Fruit fly (Drosophila melanogaster) whole organism, prepupa: ENCODE data around the gene COX7A.

Experiments used
- Blimp-1 ChIP-seq: fragments of 200-800 bp; sonication (Bioruptor generic); optimal IDR thresholded peaks from 3 replicates; lab custom pipeline; 2017; ENCODE audit warnings: missing biosample characterization, missing genetic modification characterization, mild to moderate bottlenecking, moderate library complexity, missing genetic modification reagents
- CG10669 ChIP-seq: fragments of 200-800 bp; sonication (Bioruptor generic); optimal IDR thresholded peaks from 3 replicates; lab custom pipeline; 2018; ENCODE audit warnings: missing biosample characterization, mild to moderate bottlenecking, missing genetic modification characterization, moderate library complexity
- CG11294 ChIP-seq: fragments of 200-800 bp; sonication (Bioruptor generic); IDR thresholded peaks from 2 replicates; pipeline ENCODE4 v1.3.6; 2022; ENCODE audit warnings: missing biosample characterization, missing genetic modification characterization
- CG11762 ChIP-seq: fragments of 200-800 bp; sonication (Bioruptor generic); optimal IDR thresholded peaks from 3 replicates; lab custom pipeline; 2016; ENCODE audit warnings: missing biosample characterization, missing genetic modification characterization; ENCODE audit not compliant: insufficient read depth
- CG11902 ChIP-seq: fragments of 200-800 bp; sonication (Bioruptor generic); optimal IDR thresholded peaks from 3 replicates; lab custom pipeline; 2016; ENCODE audit warnings: missing biosample characterization, missing genetic modification characterization
- CG1621 ChIP-seq: fragments of 200-800 bp; sonication (Bioruptor generic); optimal IDR thresholded peaks from 3 replicates; lab custom pipeline; 2018; ENCODE audit warnings: missing biosample characterization, mild to moderate bottlenecking, missing genetic modification characterization
- CG16779 ChIP-seq: fragments of 200-800 bp; sonication (Bioruptor generic); optimal IDR thresholded peaks from 3 replicates; lab custom pipeline; 2017; ENCODE audit warnings: missing biosample characterization, mild to moderate bottlenecking, missing genetic modification characterization
- CG3032 ChIP-seq: fragments of 200-800 bp; optimal IDR thresholded peaks from 2 replicates; lab custom pipeline; 2019; ENCODE audit warnings: missing biosample characterization, mild to moderate bottlenecking, missing genetic modification characterization, moderate library complexity
- CG31627 ChIP-seq: fragments of 200-800 bp; sonication (Bioruptor generic); optimal IDR thresholded peaks from 3 replicates; lab custom pipeline; 2016; ENCODE audit warnings: missing biosample characterization, missing genetic modification characterization
- CG32006 ChIP-seq: fragments of 200-800 bp; sonication (Bioruptor generic); optimal IDR thresholded peaks from 3 replicates; lab custom pipeline; 2017; ENCODE audit warnings: missing biosample characterization, mild to moderate bottlenecking, missing genetic modification characterization
- CG34406 ChIP-seq: fragments of 200-800 bp; sonication (Bioruptor generic); optimal IDR thresholded peaks from 3 replicates; lab custom pipeline; 2016; ENCODE audit warnings: missing biosample characterization, missing genetic modification characterization
- CG3919 ChIP-seq: fragments of 200-800 bp; sonication (Bioruptor generic); optimal IDR thresholded peaks from 3 replicates; lab custom pipeline; 2016; ENCODE audit warnings: missing biosample characterization, missing genetic modification characterization
- CG4318 ChIP-seq: fragments of 200-800 bp; sonication (Bioruptor generic); optimal IDR thresholded peaks from 3 replicates; lab custom pipeline; 2017; ENCODE audit warnings: missing biosample characterization, mild to moderate bottlenecking, missing genetic modification characterization
- CG6276 ChIP-seq: fragments of 200-800 bp; sonication (Bioruptor generic); optimal IDR thresholded peaks from 2 replicates; lab custom pipeline; 2017; ENCODE audit warnings: missing biosample characterization, mild to moderate bottlenecking, missing genetic modification characterization
- CG6854 ChIP-seq: fragments of 200-800 bp; sonication (Bioruptor generic); optimal IDR thresholded peaks from 2 replicates; lab custom pipeline; 2017; ENCODE audit warnings: missing biosample characterization, mild to moderate bottlenecking, missing genetic modification characterization
- CG7368 ChIP-seq: fragments of 200-800 bp; sonication (Bioruptor generic); optimal IDR thresholded peaks from 3 replicates; lab custom pipeline; 2016; ENCODE audit warnings: missing biosample characterization, missing genetic modification characterization
- CG8119 ChIP-seq: fragments of 200-800 bp; sonication (Bioruptor generic); IDR thresholded peaks from 3 replicates; pipeline ENCODE4 v1.3.6; 2022; ENCODE audit warnings: missing biosample characterization, missing genetic modification characterization
- CG8319 ChIP-seq: fragments of 200-800 bp; sonication (Bioruptor generic); optimal IDR thresholded peaks from 3 replicates; lab custom pipeline; 2016; ENCODE audit warnings: missing biosample characterization, missing genetic modification characterization
- CG8632 ChIP-seq: fragments of 200-800 bp; sonication (Bioruptor generic); optimal IDR thresholded peaks from 3 replicates; lab custom pipeline; 2016; ENCODE audit warnings: missing biosample characterization, missing genetic modification characterization
- Eip75B ChIP-seq: fragments of 200-800 bp; sonication (Bioruptor generic); optimal IDR thresholded peaks from 3 replicates; lab custom pipeline; 2016; ENCODE audit warnings: missing biosample characterization, missing genetic modification characterization
- Eip78C ChIP-seq: fragments of 200-800 bp; sonication (Bioruptor generic); peaks from one replicate; lab custom pipeline; 2016; ENCODE audit warnings: missing biosample characterization, missing genetic modification characterization
- Eip93F ChIP-seq: fragments of 200-800 bp; sonication (Bioruptor generic); optimal IDR thresholded peaks from 2 replicates; lab custom pipeline; 2016; ENCODE audit warnings: missing biosample characterization, mild to moderate bottlenecking, missing genetic modification characterization
- Ets21C ChIP-seq: fragments of 200-800 bp; sonication (Bioruptor generic); optimal IDR thresholded peaks from 3 replicates; lab custom pipeline; 2016; ENCODE audit warnings: missing biosample characterization, missing genetic modification characterization
- Ets96B ChIP-seq: fragments of 200-800 bp; optimal IDR thresholded peaks from 2 replicates; lab custom pipeline; 2019; ENCODE audit warnings: missing biosample characterization, mild to moderate bottlenecking, missing genetic modification characterization, moderate library complexity
- Gug ChIP-seq: fragments of 200-800 bp; sonication (Bioruptor generic); IDR thresholded peaks from 2 replicates; pipeline ENCODE4 v1.3.6; 2022; ENCODE audit warnings: missing biosample characterization, missing genetic modification characterization
- Hr38 ChIP-seq: sonication (Bioruptor generic); optimal IDR thresholded peaks from 2 replicates; lab custom pipeline; 2016; ENCODE audit warnings: missing biosample characterization, missing genetic modification characterization
- Hr39 ChIP-seq: fragments of 200-800 bp; sonication (Bioruptor generic); optimal IDR thresholded peaks from 2 replicates; lab custom pipeline; 2016; ENCODE audit warnings: missing biosample characterization, missing genetic modification characterization
- Hr4 ChIP-seq: fragments of 200-800 bp; sonication (Bioruptor generic); optimal IDR thresholded peaks from 3 replicates; lab custom pipeline; 2016; ENCODE audit warnings: missing biosample characterization, missing genetic modification characterization
- Lpt ChIP-seq: fragments of 200-800 bp; sonication (Bioruptor generic); optimal IDR thresholded peaks from 3 replicates; lab custom pipeline; 2016; ENCODE audit warnings: missing biosample characterization, missing genetic modification characterization
- Met ChIP-seq: fragments of 200-800 bp; sonication (Bioruptor generic); optimal IDR thresholded peaks from 3 replicates; lab custom pipeline; 2016; ENCODE audit warnings: missing biosample characterization, missing genetic modification characterization
- OdsH ChIP-seq: fragments of 200-800 bp; sonication (Bioruptor generic); optimal IDR thresholded peaks from 3 replicates; lab custom pipeline; 2016; ENCODE audit warnings: missing biosample characterization, missing genetic modification characterization
- Smox ChIP-seq: fragments of 200-800 bp; sonication (Bioruptor generic); optimal IDR thresholded peaks from 3 replicates; lab custom pipeline; 2016; ENCODE audit warnings: missing biosample characterization, missing genetic modification characterization
- Sox14 ChIP-seq: fragments of 200-800 bp; sonication (Bioruptor generic); optimal IDR thresholded peaks from 3 replicates; lab custom pipeline; 2016; ENCODE audit warnings: missing biosample characterization, missing genetic modification characterization
- Sox15 ChIP-seq: fragments of 200-800 bp; sonication (Bioruptor generic); optimal IDR thresholded peaks from 3 replicates; lab custom pipeline; 2016; ENCODE audit warnings: missing biosample characterization, missing genetic modification characterization
- achi ChIP-seq: fragments of 200-800 bp; sonication (Bioruptor generic); optimal IDR thresholded peaks from 3 replicates; lab custom pipeline; 2016; ENCODE audit warnings: missing biosample characterization, missing genetic modification characterization
- acj6 ChIP-seq: fragments of 200-800 bp; sonication (Bioruptor generic); optimal IDR thresholded peaks from 3 replicates; lab custom pipeline; 2016; ENCODE audit warnings: missing biosample characterization, missing genetic modification characterization
- cyc ChIP-seq: fragments of 200-800 bp; sonication (Bioruptor generic); optimal IDR thresholded peaks from 3 replicates; lab custom pipeline; 2016; ENCODE audit warnings: missing biosample characterization, missing genetic modification characterization
- dsx ChIP-seq: fragments of 200-800 bp; optimal IDR thresholded peaks from 3 replicates; lab custom pipeline; 2019; ENCODE audit warnings: missing biosample characterization, mild to moderate bottlenecking, missing genetic modification characterization, moderate library complexity; ENCODE audit not compliant: poor library complexity, severe bottlenecking
- eg ChIP-seq: fragments of 200-800 bp; sonication (Bioruptor generic); IDR thresholded peaks from 3 replicates; pipeline ENCODE4 v1.3.6; 2022; ENCODE audit warnings: missing biosample characterization, missing genetic modification characterization
- fd85E ChIP-seq: fragments of 200-800 bp; sonication (Bioruptor generic); optimal IDR thresholded peaks from 3 replicates; lab custom pipeline; 2016; ENCODE audit warnings: missing biosample characterization, missing genetic modification characterization
- fkh ChIP-seq: fragments of 200-800 bp; sonication (Bioruptor generic); optimal IDR thresholded peaks from 3 replicates; lab custom pipeline; 2017; ENCODE audit warnings: missing biosample characterization, mild to moderate bottlenecking, missing genetic modification characterization, moderate library complexity
- lz ChIP-seq: fragments of 200-800 bp; sonication (Bioruptor generic); optimal IDR thresholded peaks from 3 replicates; lab custom pipeline; 2016; ENCODE audit warnings: missing biosample characterization, missing genetic modification characterization
- net ChIP-seq: fragments of 200-800 bp; sonication (Bioruptor generic); optimal IDR thresholded peaks from 3 replicates; lab custom pipeline; 2016; ENCODE audit warnings: missing biosample characterization, missing genetic modification characterization
- salr ChIP-seq, 2 experiments: fragments of 200-800 bp; sonication (Bioruptor generic); optimal IDR thresholded peaks; 3 replicates each; lab custom pipeline; 2016 to 2018; ENCODE audit warnings: missing biosample characterization in 2 of 2, missing genetic modification characterization in 2 of 2, mild to moderate bottlenecking in 1 of 2
- spab ChIP-seq: fragments of 200-800 bp; sonication (Bioruptor generic); optimal IDR thresholded peaks from 2 replicates; lab custom pipeline; 2017; ENCODE audit warnings: missing biosample characterization, mild to moderate bottlenecking, missing genetic modification characterization, missing genetic modification reagents
- ss ChIP-seq, 2 experiments: fragments of 200-800 bp; sonication (Bioruptor generic); optimal IDR thresholded peaks; 2 replicates in 1 of 2; 3 replicates in 1 of 2; lab custom pipeline; 2017 to 2018; ENCODE audit warnings: mild to moderate bottlenecking in 2 of 2, missing biosample characterization in 2 of 2, missing genetic modification characterization in 2 of 2, moderate library complexity in 1 of 2
- svp ChIP-seq: fragments of 200-800 bp; sonication (Bioruptor generic); peaks from one replicate; lab custom pipeline; 2016; ENCODE audit warnings: missing biosample characterization, missing genetic modification characterization
- topi ChIP-seq: fragments of 200-800 bp; sonication (Bioruptor generic); optimal IDR thresholded peaks from 3 replicates; lab custom pipeline; 2016; ENCODE audit warnings: missing biosample characterization, missing genetic modification characterization
- vri ChIP-seq: fragments of 200-800 bp; sonication (Bioruptor generic); optimal IDR thresholded peaks from 3 replicates; lab custom pipeline; 2016; ENCODE audit warnings: missing biosample characterization, mild to moderate bottlenecking, missing genetic modification characterization

Gene COX7A

dm6 chr3R:8355579-8355978 is 14.7 kb upstream of the COX7A start (continued):
- TF ChIP-seq CG8119: peak; percentile 88
- TF ChIP-seq CG6854: peak; percentile 28
- peak; percentile 92 for TF ChIP-seq CG3919
- TF ChIP-seq CG31627 (GFP tag; lab: Kevin White, UChicago): peak; percentile 75
- peak; percentile 89 for TF ChIP-seq CG11762 (GFP tag; lab: Kevin White, UChicago)
- TF ChIP-seq CG16779 (tag; lab: Kevin White, UChicago): peak; percentile 71
- peak; percentile 80 for TF ChIP-seq CG8632
- peak; percentile 79 for TF ChIP-seq cyc
- peak; percentile 71 for TF ChIP-seq lz (GFP tag; lab: Kevin White, UChicago)
- TF ChIP-seq achi: peak; percentile 87
- TF ChIP-seq Smox (GFP tag; lab: Kevin White, UChicago): peak; percentile 73
- TF ChIP-seq spab (GFP tag; lab: Kevin White, UChicago): peak; percentile 72

dm6 chr3R:8354969-8355368 is 14.1 kb upstream of the COX7A start:
- peak; percentile 97 for TF ChIP-seq CG8119
- TF ChIP-seq CG34406 (GFP tag; lab: Kevin White, UChicago): peak; percentile 87
- peak; percentile 7 for TF ChIP-seq Smox (GFP tag; lab: Kevin White, UChicago)
- TF ChIP-seq achi: peak; percentile 88
- peak; percentile 73 for TF ChIP-seq topi
- TF ChIP-seq CG1621 (tag; lab: Kevin White, UChicago): peak; percentile 41
- peak; percentile 72 for TF ChIP-seq Ets96B (tag; lab: Kevin White, UChicago)
- peak; percentile 84 for TF ChIP-seq CG8632
- TF ChIP-seq CG31627 (GFP tag; lab: Kevin White, UChicago): peak; percentile 69
- peak; percentile 89 for TF ChIP-seq CG7368 (GFP tag; lab: Kevin White, UChicago)
- TF ChIP-seq cyc: peak; percentile 69
- TF ChIP-seq fkh (GFP tag; lab: Kevin White, UChicago): no peak
- peak; percentile 93 for TF ChIP-seq CG6276 (GFP tag; lab: Kevin White, UChicago)
- TF ChIP-seq CG10669 (GFP tag; lab: Kevin White, UChicago): peak; percentile 78
- peak; percentile 90 for TF ChIP-seq CG11294 (GFP tag; lab: Robert Waterston, UW)
- TF ChIP-seq Gug (GFP tag; lab: Robert Waterston, UW): peak; percentile 92
- peak; percentile 99 for TF ChIP-seq Eip78C
- peak; percentile 74 for TF ChIP-seq fd85E (GFP tag; lab: Kevin White, UChicago)
- TF ChIP-seq Ets21C (GFP tag; lab: Kevin White, UChicago): peak; percentile 40
- peak; percentile 16 to 68 for TF ChIP-seq ss (GFP tag; optimal IDR thresholded peaks at IDR 0.05; lab: Kevin White, UChicago)
- TF ChIP-seq Blimp-1 (GFP tag; lab: Kevin White, UChicago): no peak
- peak; percentile 42 for TF ChIP-seq spab (GFP tag; lab: Kevin White, UChicago)
- TF ChIP-seq eg (GFP tag; lab: Robert Waterston, UW): peak; percentile 95
- TF ChIP-seq Hr39: peak; percentile 65
- TF ChIP-seq Eip93F (GFP tag; lab: Kevin White, UChicago): no peak
- peak; percentile 70 for TF ChIP-seq dsx (GFP tag; lab: Kevin White, UChicago)
- peak; percentile 97 for TF ChIP-seq Hr4
- peak; percentile 92 for TF ChIP-seq Sox15
- TF ChIP-seq net (GFP tag; lab: Kevin White, UChicago): peak; percentile 95
- no peak for TF ChIP-seq vri (GFP tag; lab: Kevin White, UChicago)
- peak; percentile 78 for TF ChIP-seq CG3032 (tag; lab: Kevin White, UChicago)
- no peak for TF ChIP-seq svp
- TF ChIP-seq CG8319: peak; percentile 90
- TF ChIP-seq acj6: peak; percentile 89
- TF ChIP-seq Sox14: peak; percentile 71
- TF ChIP-seq CG32006 (GFP tag; lab: Kevin White, UChicago): peak; percentile 93
- TF ChIP-seq CG6854: no peak
- TF ChIP-seq Eip75B: peak; percentile 86
- peak; percentile 86 for TF ChIP-seq CG3919
- peak; percentile 27 for TF ChIP-seq Hr38 (GFP tag; lab: Kevin White, UChicago)
- peak; percentile 89 for TF ChIP-seq CG11902 (GFP tag; lab: Kevin White, UChicago)
- TF ChIP-seq Met (GFP tag; lab: Kevin White, UChicago): peak; percentile 37
- TF ChIP-seq Lpt (GFP tag; lab: Kevin White, UChicago): peak; percentile 89
- TF ChIP-seq OdsH: peak; percentile 95
- TF ChIP-seq CG16779 (tag; lab: Kevin White, UChicago): peak; percentile 82
- TF ChIP-seq CG4318 (GFP tag; lab: Kevin White, UChicago): peak; percentile 95
- TF ChIP-seq salr (GFP tag; optimal IDR thresholded peaks at IDR 0.05; lab: Kevin White, UChicago): peak; percentile 56 to 60
